Fruit fly (Drosophila melanogaster): ENCODE measurements around the gene klar.
A peak's percentile ranks its signal among the peaks of the same experiment; 100 is the strongest.

Gene klar

DNA sequence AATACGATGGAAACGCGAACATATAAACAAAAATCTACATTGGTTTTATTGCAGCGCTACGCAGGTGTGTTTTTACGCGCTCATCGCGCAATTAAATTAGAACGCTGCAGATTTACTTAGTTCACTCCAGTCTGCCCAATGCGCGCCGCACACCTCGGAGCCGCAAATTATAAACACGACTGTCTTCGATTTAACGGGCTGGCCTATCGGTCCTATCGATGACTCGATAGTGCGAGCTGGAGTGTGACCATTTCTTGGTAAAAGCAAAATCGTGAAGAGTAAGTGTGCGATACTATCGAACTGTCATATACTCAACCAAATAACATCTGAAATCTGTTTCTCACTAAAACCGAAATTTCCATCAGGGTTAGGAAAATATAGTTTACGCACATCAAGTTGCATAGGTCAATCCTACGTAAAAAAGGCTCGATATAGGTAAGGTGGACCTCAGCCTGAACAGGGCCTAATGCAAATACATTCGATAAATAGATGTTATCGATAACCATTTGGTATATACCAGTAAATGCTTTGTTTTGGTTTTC lies at the start of gene klar, which contains the start of gene BORCS6:
Gene klar, minus strand, starts transcription at position 183 of the 542 bp plus-strand sequence.
Gene BORCS6, plus strand, starts transcription at position 420 of the 542 bp plus-strand sequence.
- TF ChIP-seq CG14655 (GFP tag; optimal IDR thresholded peaks at IDR 0.05) = no peak
- TF ChIP-seq Ets98B (GFP tag; IDR thresholded peaks at IDR 0.05) = peak; percentile 37; the same call in 1 of the 2 replicates
- TF ChIP-seq CG8159 (tag; optimal IDR thresholded peaks at IDR 0.05) = peak; percentile 35
- TF ChIP-seq CG8301 (tag; optimal IDR thresholded peaks at IDR 0.05) = no peak
- TF ChIP-seq CG15710 (tag; optimal IDR thresholded peaks at IDR 0.05) = peak; percentile 22
- TF ChIP-seq CG17806 (tag; optimal IDR thresholded peaks at IDR 0.05) = peak; percentile 36
- peak; percentile 36 for TF ChIP-seq D1 (tag; optimal IDR thresholded peaks at IDR 0.05)
- peak; percentile 12 for TF ChIP-seq CG9948 (tag; optimal IDR thresholded peaks at IDR 0.05)
- 0 out of 3 replicates have a peak, but pooled peaks have one; percentile 37 for TF ChIP-seq fd96Ca (GFP tag; IDR thresholded peaks at IDR 0.05)
- TF ChIP-seq CG13204 (GFP tag; optimal IDR thresholded peaks at IDR 0.05) = no peak
- no peak for TF ChIP-seq Snoo (tag; optimal IDR thresholded peaks at IDR 0.05)

- TF ChIP-seq gl (tag; optimal IDR thresholded peaks at IDR 0.05) (peak; percentile 75), CG8159 (tag; optimal IDR thresholded peaks at IDR 0.05) (peak; percentile 85), CG10348 (GFP tag; IDR thresholded peaks at IDR 0.05) (peak; percentile 59), fd96Ca (GFP tag; IDR thresholded peaks at IDR 0.05) (peak; percentile 94), CG8301 (tag; optimal IDR thresholded peaks at IDR 0.05) (peak; percentile 86), Snoo (tag; optimal IDR thresholded peaks at IDR 0.05) (no peak), D1 (tag; optimal IDR thresholded peaks at IDR 0.05) (no peak), EcR (GFP tag; optimal IDR thresholded peaks at IDR 0.05) (no peak), CG32121 (GFP tag; IDR thresholded peaks at IDR 0.05) (peak; percentile 92), CG34367 (tag; optimal IDR thresholded peaks at IDR 0.05) (peak; percentile 84), CG14655 (GFP tag; optimal IDR thresholded peaks at IDR 0.05) (peak; percentile 86), CG9948 (tag; optimal IDR thresholded peaks at IDR 0.05) (peak; percentile 82), CG12605 (GFP tag; IDR thresholded peaks at IDR 0.05) (peak; percentile 89), CG4496 (GFP tag; IDR thresholded peaks at IDR 0.05) (peak; percentile 94), Pif1A (GFP tag; optimal IDR thresholded peaks at IDR 0.05) (peak; percentile 88), Ets98B (GFP tag; IDR thresholded peaks at IDR 0.05) (peak; percentile 95), rn (GFP tag; IDR thresholded peaks at IDR 0.05) (peak; percentile 88), CG17806 (tag; optimal IDR thresholded peaks at IDR 0.05) (peak; percentile 87), CG15710 (tag; optimal IDR thresholded peaks at IDR 0.05) (peak; percentile 87), Pif1B (GFP tag; optimal IDR thresholded peaks at IDR 0.05) (peak; percentile 89), CG13204 (GFP tag; optimal IDR thresholded peaks at IDR 0.05) (peak; percentile 92)
These were observed 49.2 kb upstream of the klar start for dm6 chr3L:589290-590281.

DNA sequence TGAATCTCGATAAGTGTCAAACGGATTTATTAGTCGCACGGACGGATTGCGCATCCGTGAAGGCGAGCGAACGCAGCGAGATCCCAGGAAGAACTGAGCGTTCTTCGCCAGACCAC lies 48.6 kb upstream of the klar start, which contains the start of gene Kah:
Gene Kah, minus strand, starts transcription at position 101 of the 116 bp plus-strand sequence.
- TF ChIP-seq D1 (tag; optimal IDR thresholded peaks at IDR 0.05) (no peak), fd96Ca (GFP tag; IDR thresholded peaks at IDR 0.05) (no peak), CG32121 (GFP tag; IDR thresholded peaks at IDR 0.05) (no peak), CG13204 (GFP tag; optimal IDR thresholded peaks at IDR 0.05) (no peak), Snoo (tag; optimal IDR thresholded peaks at IDR 0.05) (no peak), rn (GFP tag; IDR thresholded peaks at IDR 0.05) (no peak), CG8159 (tag; optimal IDR thresholded peaks at IDR 0.05) (no peak), Pif1B (GFP tag; optimal IDR thresholded peaks at IDR 0.05) (no peak), CG14655 (GFP tag; optimal IDR thresholded peaks at IDR 0.05) (no peak), gl (tag; optimal IDR thresholded peaks at IDR 0.05) (no peak)

- TF ChIP-seq EcR (GFP tag; optimal IDR thresholded peaks at IDR 0.05) (peak; percentile 23), CG10348 (GFP tag; IDR thresholded peaks at IDR 0.05) (no peak), CG12605 (GFP tag; IDR thresholded peaks at IDR 0.05) (no peak), D1 (tag; optimal IDR thresholded peaks at IDR 0.05) (no peak), rn (GFP tag; IDR thresholded peaks at IDR 0.05) (no peak), gl (tag; optimal IDR thresholded peaks at IDR 0.05) (no peak), CG17806 (tag; optimal IDR thresholded peaks at IDR 0.05) (no peak)
These were observed 47.4 kb upstream of the klar start for dm6 chr3L:587827-588226.

DNA sequence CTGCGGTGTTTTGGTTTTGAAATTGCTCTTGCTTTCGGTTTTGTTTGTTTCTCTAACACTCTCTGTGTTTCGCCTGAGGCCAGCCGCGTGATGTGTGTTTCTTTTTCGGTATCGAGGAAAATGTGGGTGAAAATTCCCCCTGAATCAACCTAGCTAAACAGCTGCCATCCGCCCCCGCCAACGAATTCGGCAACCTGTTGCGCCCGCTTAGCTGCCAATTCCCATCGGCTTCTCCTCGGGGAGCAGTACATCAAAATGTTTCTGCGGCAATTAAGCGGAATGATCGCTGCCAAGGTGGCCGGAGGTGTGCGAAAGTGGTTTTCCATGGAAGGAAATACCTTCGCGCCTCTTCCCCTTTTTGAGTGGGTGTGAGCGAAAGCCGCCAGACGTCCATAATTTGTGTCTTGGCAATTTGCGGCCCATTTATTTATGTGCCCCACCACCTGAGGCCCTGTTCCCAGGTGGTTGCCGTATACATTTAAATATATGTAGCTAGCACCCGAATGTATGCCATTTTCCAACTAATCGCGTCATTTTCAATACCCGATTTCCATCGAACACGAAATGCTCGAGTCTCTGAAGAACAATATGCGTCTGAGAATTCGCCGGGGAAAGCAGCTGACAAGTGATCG lies 46.3 kb upstream of the klar start:
- TF ChIP-seq CG15710 (tag; optimal IDR thresholded peaks at IDR 0.05) = no peak

dm6 chr3L:581037-581436 lies 40.6 kb upstream of the klar start, which contains the start of gene Ppm1:
TSS of gene Ppm1 (plus strand) at chr3L:581337.
- TF ChIP-seq CG34367 (tag; optimal IDR thresholded peaks at IDR 0.05) (no peak), CG9948 (tag; optimal IDR thresholded peaks at IDR 0.05) (no peak), fd96Ca (GFP tag; IDR thresholded peaks at IDR 0.05) (no peak), Ets98B (GFP tag; IDR thresholded peaks at IDR 0.05) (no peak), rn (GFP tag; IDR thresholded peaks at IDR 0.05) (no peak), CG14655 (GFP tag; optimal IDR thresholded peaks at IDR 0.05) (no peak), CG8301 (tag; optimal IDR thresholded peaks at IDR 0.05) (no peak), CG32121 (GFP tag; IDR thresholded peaks at IDR 0.05) (no peak), CG17806 (tag; optimal IDR thresholded peaks at IDR 0.05) (no peak), EcR (GFP tag; optimal IDR thresholded peaks at IDR 0.05) (no peak), CG13204 (GFP tag; optimal IDR thresholded peaks at IDR 0.05) (no peak), Pif1A (GFP tag; optimal IDR thresholded peaks at IDR 0.05) (no peak), CG15710 (tag; optimal IDR thresholded peaks at IDR 0.05) (no peak)

All from whole organism, pupa.